Worm (Caenorhabditis elegans): ENCODE measurements around the gene C50E3.13.

C50E3.13 gene

DNA sequence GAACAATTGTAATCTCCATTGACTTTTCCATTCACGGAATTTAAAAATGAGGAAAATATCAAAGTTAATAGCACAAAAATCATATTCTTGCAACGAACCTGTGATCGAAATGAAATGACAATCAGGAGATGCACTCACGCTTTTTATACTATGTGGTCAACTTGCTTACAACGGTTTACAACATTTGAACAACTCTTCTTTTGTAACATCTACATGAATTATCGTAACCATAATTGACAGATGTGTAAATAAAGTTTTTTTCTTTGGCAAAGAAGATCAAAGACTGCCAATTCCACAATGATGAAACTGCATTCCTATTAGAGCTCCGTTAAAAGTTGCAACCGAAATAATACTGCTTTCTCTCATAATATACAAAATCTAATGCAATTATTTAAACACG is 15.7 kb upstream of the C50E3.13 start, which contains the start of gene F07C4.10:
TSS of gene F07C4.10 (minus strand) at position 101 of the 400 bp plus-strand sequence.
- no peak for TF ChIP-seq flt-1 (GFP tag; IDR thresholded peaks at IDR 0.05)
- no peak for TF ChIP-seq ztf-23 (GFP tag; IDR thresholded peaks at IDR 0.05)

ce11 chrV:7639356-7639755 is 15.3 kb upstream of the C50E3.13 start:
- TF ChIP-seq cog-1 (tag; optimal IDR thresholded peaks at IDR 0.05) (no peak), ztf-23 (GFP tag; IDR thresholded peaks at IDR 0.05) (no peak), med-1 (GFP tag; optimal IDR thresholded peaks at IDR 0.05; ENCODE audit: insufficient read depth) (no peak), flt-1 (GFP tag; IDR thresholded peaks at IDR 0.05) (no peak), T22C8.4 (GFP tag; IDR thresholded peaks at IDR 0.05) (no peak), ref-1 (GFP tag; conservative IDR thresholded peaks at IDR 0.05) (no peak), klf-2 (GFP tag; conservative IDR thresholded peaks at IDR 0.05) (no peak), ztf-29 (GFP tag; IDR thresholded peaks at IDR 0.05) (no peak), tab-1 (GFP tag; IDR thresholded peaks at IDR 0.05) (no peak)

DNA sequence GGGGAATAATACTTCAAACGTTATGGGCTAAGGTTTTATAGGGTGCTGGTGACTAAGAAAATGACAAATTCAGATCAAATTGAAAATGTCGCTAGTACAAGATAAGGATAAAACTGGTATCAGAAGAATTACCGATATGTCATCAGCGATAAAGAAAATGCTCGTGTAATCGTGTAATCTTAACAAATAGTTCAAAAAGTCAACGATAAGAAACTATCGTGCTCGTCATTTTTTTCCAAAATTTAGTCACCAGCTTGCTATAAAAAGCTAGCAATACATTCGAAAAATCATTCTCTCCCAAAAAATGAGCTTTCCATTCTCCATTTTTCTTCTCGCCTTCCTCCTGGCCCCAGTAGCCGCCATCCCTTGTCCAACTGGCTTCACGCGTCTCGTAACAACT is 13.7 kb upstream of the C50E3.13 start, which contains the start of gene clec-45:
TSS of gene clec-45 (plus strand) at position 301 of the 400 bp plus-strand sequence.
- no peak for TF ChIP-seq ztf-23 (GFP tag; IDR thresholded peaks at IDR 0.05)
- TF ChIP-seq cog-1 (tag; optimal IDR thresholded peaks at IDR 0.05) = no peak
- TF ChIP-seq tab-1 (GFP tag; IDR thresholded peaks at IDR 0.05) = no peak
- TF ChIP-seq ztf-29 (GFP tag; IDR thresholded peaks at IDR 0.05) = no peak
- TF ChIP-seq flt-1 (GFP tag; IDR thresholded peaks at IDR 0.05) = no peak
- no peak for TF ChIP-seq ref-1 (GFP tag; conservative IDR thresholded peaks at IDR 0.05)
- no peak for TF ChIP-seq med-1 (GFP tag; optimal IDR thresholded peaks at IDR 0.05; ENCODE audit: insufficient read depth)
- no peak for TF ChIP-seq klf-2 (GFP tag; conservative IDR thresholded peaks at IDR 0.05)
- TF ChIP-seq T22C8.4 (GFP tag; IDR thresholded peaks at IDR 0.05) = no peak

DNA sequence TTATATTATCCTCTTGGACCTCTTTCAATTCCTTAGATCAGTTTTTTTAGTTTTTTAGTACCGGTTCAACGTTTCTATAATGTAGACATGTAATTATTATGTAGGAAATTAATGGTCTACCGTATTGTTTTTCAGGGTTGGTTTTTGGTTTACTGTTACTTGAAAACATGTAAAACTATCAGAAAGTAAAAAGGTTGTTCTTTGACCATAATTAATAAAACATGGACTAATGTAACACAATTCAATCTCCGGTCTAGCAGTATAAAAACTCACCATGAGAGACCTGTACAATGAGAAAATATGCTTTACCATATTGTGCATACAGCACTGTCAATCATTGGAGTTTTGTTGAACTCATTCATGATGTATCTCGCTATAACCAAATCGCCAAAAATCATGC is 11.4 kb upstream of the C50E3.13 start, which contains the start of gene srd-29:
TSS of gene srd-29 (plus strand) at position 301 of the 400 bp plus-strand sequence.
- no peak for TF ChIP-seq T22C8.4 (GFP tag; IDR thresholded peaks at IDR 0.05)
- TF ChIP-seq flt-1 (GFP tag; IDR thresholded peaks at IDR 0.05) = no peak
- TF ChIP-seq tab-1 (GFP tag; IDR thresholded peaks at IDR 0.05) = no peak
- TF ChIP-seq ref-1 (GFP tag; conservative IDR thresholded peaks at IDR 0.05) = no peak
- TF ChIP-seq med-1 (GFP tag; optimal IDR thresholded peaks at IDR 0.05; ENCODE audit: insufficient read depth) = no peak
- TF ChIP-seq cog-1 (tag; optimal IDR thresholded peaks at IDR 0.05) = no peak
- TF ChIP-seq ztf-29 (GFP tag; IDR thresholded peaks at IDR 0.05) = no peak
- TF ChIP-seq ztf-23 (GFP tag; IDR thresholded peaks at IDR 0.05) = no peak
- no peak for TF ChIP-seq klf-2 (GFP tag; conservative IDR thresholded peaks at IDR 0.05)

ce11 chrV:7634657-7635056 is 10.6 kb upstream of the C50E3.13 start, which contains the start of gene srd-31:
Gene srd-31, minus strand, starts transcription at chrV:7634757.
- no peak for TF ChIP-seq ztf-29 (GFP tag; IDR thresholded peaks at IDR 0.05)
- TF ChIP-seq ref-1 (GFP tag; conservative IDR thresholded peaks at IDR 0.05) = no peak
- TF ChIP-seq klf-2 (GFP tag; conservative IDR thresholded peaks at IDR 0.05) = no peak
- no peak for TF ChIP-seq tab-1 (GFP tag; IDR thresholded peaks at IDR 0.05)
- no peak for TF ChIP-seq flt-1 (GFP tag; IDR thresholded peaks at IDR 0.05)
- TF ChIP-seq med-1 (GFP tag; optimal IDR thresholded peaks at IDR 0.05; ENCODE audit: insufficient read depth) = no peak
- no peak for TF ChIP-seq T22C8.4 (GFP tag; IDR thresholded peaks at IDR 0.05)
- no peak for TF ChIP-seq cog-1 (tag; optimal IDR thresholded peaks at IDR 0.05)
- TF ChIP-seq ztf-23 (GFP tag; IDR thresholded peaks at IDR 0.05) = no peak

DNA sequence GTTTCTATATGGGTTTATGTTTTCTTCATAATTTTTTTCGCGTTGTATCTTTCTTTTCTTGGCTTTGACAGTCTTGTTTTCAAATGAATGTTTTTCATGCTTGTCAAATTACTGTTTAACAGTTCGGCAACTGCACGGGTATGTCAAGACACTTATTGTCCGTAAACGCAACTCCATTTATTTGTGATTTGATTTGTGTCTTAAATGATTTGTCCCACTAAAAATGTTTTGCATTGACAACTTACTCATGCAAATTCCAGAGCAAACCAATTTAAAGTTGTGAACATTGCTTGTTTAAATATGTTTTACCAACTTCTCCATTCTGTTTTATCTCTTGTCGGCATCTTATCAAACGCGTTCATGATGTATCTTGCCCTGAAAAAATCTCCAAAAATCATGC is 7.7 kb upstream of the C50E3.13 start, which contains the start of gene srd-25:
TSS of gene srd-25 (plus strand) at position 301 of the 400 bp plus-strand sequence.
- TF ChIP-seq T22C8.4 (GFP tag; IDR thresholded peaks at IDR 0.05) (no peak), ztf-23 (GFP tag; IDR thresholded peaks at IDR 0.05) (no peak), tab-1 (GFP tag; IDR thresholded peaks at IDR 0.05) (no peak), ztf-29 (GFP tag; IDR thresholded peaks at IDR 0.05) (no peak), klf-2 (GFP tag; conservative IDR thresholded peaks at IDR 0.05) (no peak), med-1 (GFP tag; optimal IDR thresholded peaks at IDR 0.05; ENCODE audit: insufficient read depth) (no peak), flt-1 (GFP tag; IDR thresholded peaks at IDR 0.05) (no peak), cog-1 (tag; optimal IDR thresholded peaks at IDR 0.05) (no peak), ref-1 (GFP tag; conservative IDR thresholded peaks at IDR 0.05) (no peak)

DNA sequence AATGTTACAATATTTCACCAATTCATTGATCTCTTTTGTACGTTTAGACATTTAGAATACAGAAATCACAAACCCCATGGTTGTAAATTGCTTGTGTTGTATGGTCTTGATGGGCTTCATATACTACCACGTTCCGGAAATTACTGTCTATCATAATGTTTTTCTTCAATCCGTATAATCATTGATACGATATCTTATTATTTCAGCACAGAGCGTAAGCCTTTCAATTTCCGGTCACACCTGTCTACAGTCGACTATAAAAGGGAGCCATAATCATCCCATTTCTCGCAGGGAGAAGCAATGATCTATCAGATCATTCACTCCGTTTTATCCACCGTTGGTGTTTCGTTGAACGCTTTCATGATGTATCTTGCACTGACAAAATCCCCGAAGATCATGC is 5.5 kb upstream of the C50E3.13 start, which contains the start of gene srd-30:
TSS of gene srd-30 (plus strand) at position 301 of the 400 bp plus-strand sequence.
- TF ChIP-seq cog-1 (tag; optimal IDR thresholded peaks at IDR 0.05) (no peak), klf-2 (GFP tag; conservative IDR thresholded peaks at IDR 0.05) (no peak), tab-1 (GFP tag; IDR thresholded peaks at IDR 0.05) (no peak), med-1 (GFP tag; optimal IDR thresholded peaks at IDR 0.05; ENCODE audit: insufficient read depth) (no peak), ztf-23 (GFP tag; IDR thresholded peaks at IDR 0.05) (no peak), flt-1 (GFP tag; IDR thresholded peaks at IDR 0.05) (no peak), T22C8.4 (GFP tag; IDR thresholded peaks at IDR 0.05) (no peak), ref-1 (GFP tag; conservative IDR thresholded peaks at IDR 0.05) (no peak), ztf-29 (GFP tag; IDR thresholded peaks at IDR 0.05) (no peak)

DNA sequence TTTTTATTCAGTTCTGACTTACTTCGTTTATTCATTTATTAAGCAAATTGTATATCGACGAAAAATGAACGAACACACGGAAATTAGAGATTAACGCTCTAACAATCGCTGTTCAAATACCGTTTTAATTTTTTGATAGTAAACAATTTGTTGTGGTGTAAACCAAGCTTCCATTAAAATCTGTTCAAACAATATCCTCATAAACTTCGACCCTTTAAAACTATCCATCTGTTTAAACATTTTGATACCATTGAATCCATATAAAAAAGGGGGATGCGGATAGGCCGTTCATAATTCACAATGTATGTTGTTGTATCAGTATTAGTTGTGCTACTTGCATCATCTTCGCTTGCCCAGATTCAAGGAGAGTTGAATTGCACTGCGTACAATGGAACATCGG is 2.5 kb upstream of the C50E3.13 start, which contains the start of gene F07C4.6:
TSS of gene F07C4.6 (plus strand) at position 301 of the 400 bp plus-strand sequence.
- no peak for TF ChIP-seq T22C8.4 (GFP tag; IDR thresholded peaks at IDR 0.05)
- no peak for TF ChIP-seq ztf-23 (GFP tag; IDR thresholded peaks at IDR 0.05)

ce11 chrV:7624652-7625051 is 600 bp upstream of the C50E3.13 start, which contains the start of gene grsp-4:
Gene grsp-4, plus strand, starts transcription at chrV:7624952.
- TF ChIP-seq ztf-23 (GFP tag; IDR thresholded peaks at IDR 0.05) (no peak), ztf-29 (GFP tag; IDR thresholded peaks at IDR 0.05) (no peak), flt-1 (GFP tag; IDR thresholded peaks at IDR 0.05) (no peak), T22C8.4 (GFP tag; IDR thresholded peaks at IDR 0.05) (no peak), klf-2 (GFP tag; conservative IDR thresholded peaks at IDR 0.05) (no peak), tab-1 (GFP tag; IDR thresholded peaks at IDR 0.05) (no peak), med-1 (GFP tag; optimal IDR thresholded peaks at IDR 0.05; ENCODE audit: insufficient read depth) (no peak), ref-1 (GFP tag; conservative IDR thresholded peaks at IDR 0.05) (no peak), cog-1 (tag; optimal IDR thresholded peaks at IDR 0.05) (no peak)

DNA sequence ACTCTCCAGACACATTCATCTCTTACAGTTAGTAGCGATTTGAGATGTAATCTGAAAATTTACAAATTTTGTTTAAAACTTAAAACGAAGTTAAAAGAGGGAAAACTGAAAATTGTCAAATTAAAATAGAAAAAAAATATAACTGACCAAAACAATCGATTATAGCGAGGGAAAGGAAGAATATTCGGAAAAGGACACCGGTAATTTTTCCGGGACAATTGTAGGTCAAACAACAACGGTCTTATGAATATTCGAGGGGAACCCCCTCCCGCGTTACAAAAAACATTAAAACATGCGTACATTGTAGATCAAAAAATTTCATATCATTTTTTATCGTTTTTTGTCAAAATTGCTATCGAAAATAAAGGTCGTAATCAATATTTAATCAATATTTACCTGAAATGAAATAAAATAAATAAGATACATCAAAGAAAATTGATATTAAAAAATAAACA is 2.0 kb downstream of the C50E3.13 start, which contains the start of gene C50E3.12:
TSS of gene C50E3.12 (minus strand) at position 51 of the 455 bp plus-strand sequence.
- TF ChIP-seq ztf-23 (GFP tag; IDR thresholded peaks at IDR 0.05) (no peak), T22C8.4 (GFP tag; IDR thresholded peaks at IDR 0.05) (no peak), klf-2 (GFP tag; conservative IDR thresholded peaks at IDR 0.05) (no peak)

All from whole organism, midembryonic.